Fruit fly (Drosophila melanogaster): ENCODE measurements around the gene lark.

dm6 chr3L:7390442-7390841 lies 51.4 kb downstream of the lark start, which contains the start of gene CG8563:
- TF ChIP-seq CG34367 (tag; optimal IDR thresholded peaks at IDR 0.05) (no peak), CG13204 (GFP tag; optimal IDR thresholded peaks at IDR 0.05) (no peak), CG4496 (GFP tag; IDR thresholded peaks at IDR 0.05) (no peak), rn (GFP tag; IDR thresholded peaks at IDR 0.05) (no peak), CG10348 (GFP tag; IDR thresholded peaks at IDR 0.05) (no peak)
